Worm (Caenorhabditis elegans): ENCODE data around the gene ZK1055.7.

DNA sequence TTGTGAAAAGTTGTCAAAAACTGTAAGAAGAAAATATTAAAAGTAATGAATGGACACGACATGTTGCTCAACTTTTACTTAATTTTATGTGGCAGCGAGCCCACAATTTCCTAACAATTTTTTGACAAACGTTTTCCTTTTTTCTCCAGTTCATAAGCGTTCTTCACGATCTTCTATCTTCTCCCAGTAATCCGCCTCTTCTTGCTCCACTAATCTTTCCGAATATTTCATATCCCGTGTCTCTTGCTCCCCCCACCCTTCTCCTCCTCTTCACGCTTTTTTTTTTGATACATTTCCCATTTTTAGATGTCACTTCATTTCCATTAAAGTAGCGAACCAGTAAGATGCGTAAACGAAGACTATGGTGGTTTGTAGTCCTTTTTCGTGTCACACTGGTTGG lies 27.8 kb upstream of the ZK1055.7 start, which contains the start of gene scd-2:
- TF ChIP-seq flt-1 (GFP tag; IDR thresholded peaks at IDR 0.05) (no peak), ztf-23 (GFP tag; IDR thresholded peaks at IDR 0.05) (no peak), tab-1 (GFP tag; IDR thresholded peaks at IDR 0.05) (no peak), ref-1 (GFP tag; conservative IDR thresholded peaks at IDR 0.05) (no peak), med-1 (GFP tag; optimal IDR thresholded peaks at IDR 0.05; ENCODE audit: insufficient read depth) (no peak)

Measured in whole organism, midembryonic.